Fruit fly (Drosophila melanogaster) whole organism, wandering third instar larva: ENCODE measurements around the gene UGP.

Experiments
- Abd-B ChIP-seq: fragments of >200 bp; optimal IDR thresholded peaks from 2 replicates; lab custom pipeline; 2017; ENCODE audit warnings: missing biosample characterization, missing genetic modification characterization
- CG9705 ChIP-seq: fragments of 200-800 bp; sonication (Bioruptor generic); optimal IDR thresholded peaks from 2 replicates; lab custom pipeline; 2018; ENCODE audit warnings: missing biosample characterization, mild to moderate bottlenecking, missing genetic modification characterization
- Dfd ChIP-seq: fragments of >200 bp; optimal IDR thresholded peaks from 2 replicates; lab custom pipeline; 2017; ENCODE audit warnings: missing biosample characterization, missing genetic modification characterization
- GATAd ChIP-seq: sonication (Bioruptor generic); optimal IDR thresholded peaks from 2 replicates; lab custom pipeline; 2016; ENCODE audit warnings: missing biosample characterization, missing genetic modification characterization
- HLH106 ChIP-seq: fragments of 200-800 bp; optimal IDR thresholded peaks from 3 replicates; lab custom pipeline; 2019; ENCODE audit warnings: missing biosample characterization, mild to moderate bottlenecking, missing genetic modification characterization, moderate library complexity
- Hnf4 ChIP-seq: fragments of 200-800 bp; sonication (Bioruptor generic); optimal IDR thresholded peaks from 2 replicates; lab custom pipeline; 2016; ENCODE audit warnings: missing biosample characterization, mild to moderate bottlenecking, missing genetic modification characterization
- Hr78 ChIP-seq: fragments of >200 bp; optimal IDR thresholded peaks from 2 replicates; lab custom pipeline; 2017; ENCODE audit warnings: missing biosample characterization, missing genetic modification characterization
- Hr83 ChIP-seq: fragments of 200-300 bp; sonication (Bioruptor generic); optimal IDR thresholded peaks from 2 replicates; lab custom pipeline; 2016; ENCODE audit warnings: missing biosample characterization, mild to moderate bottlenecking, missing genetic modification characterization, moderate library complexity; ENCODE audit not compliant: poor library complexity, severe bottlenecking
- Jra ChIP-seq: sonication (Bioruptor generic); optimal IDR thresholded peaks from 2 replicates; lab custom pipeline; 2016; ENCODE audit warnings: missing biosample characterization, missing genetic modification characterization
- Myc ChIP-seq: fragments of >200 bp; optimal IDR thresholded peaks from 2 replicates; lab custom pipeline; 2017
- N ChIP-seq: fragments of >200 bp; optimal IDR thresholded peaks from 2 replicates; lab custom pipeline; 2018; ENCODE audit warnings: missing biosample characterization, missing external identifiers, missing genetic modification characterization
- OdsH ChIP-seq: fragments of 200-800 bp; sonication (Bioruptor generic); optimal IDR thresholded peaks from 2 replicates; lab custom pipeline; 2016; ENCODE audit warnings: missing biosample characterization, mild to moderate bottlenecking, missing genetic modification characterization
- Rel ChIP-seq, 2 experiments: fragments of 200-800 bp; sonication (Bioruptor generic) in 1 of 2; optimal IDR thresholded peaks; 2 replicates in 1 of 2; 3 replicates in 1 of 2; lab custom pipeline; 2016 to 2019; ENCODE audit warnings: mild to moderate bottlenecking in 2 of 2, missing biosample characterization in 2 of 2, missing genetic modification characterization in 2 of 2, moderate library complexity in 1 of 2
- Sp1 ChIP-seq: fragments of 200-800 bp; sonication (Bioruptor generic); optimal IDR thresholded peaks from 3 replicates; lab custom pipeline; 2019; ENCODE audit warnings: missing biosample characterization, mild to moderate bottlenecking, missing genetic modification characterization, moderate library complexity
- Vsx2 ChIP-seq: fragments of 200-300, 225-300 bp; sonication (Bioruptor generic); optimal IDR thresholded peaks from 2 replicates; lab custom pipeline; 2018; ENCODE audit warnings: missing biosample characterization, missing genetic modification characterization; ENCODE audit not compliant: partially characterized antibody
- br ChIP-seq: fragments of 200-800 bp; sonication (Bioruptor generic); optimal IDR thresholded peaks from 2 replicates; lab custom pipeline; 2016; ENCODE audit warnings: missing biosample characterization, missing genetic modification characterization
- dl ChIP-seq, 2 experiments: fragments of 175-275, 200-275 bp in 1 of 2; fragments of 200-275 bp in 1 of 2; sonication (Bioruptor generic); optimal IDR thresholded peaks; lab custom pipeline; 2018; ENCODE audit warnings: mild to moderate bottlenecking in 2 of 2, missing biosample characterization in 2 of 2, missing genetic modification characterization in 2 of 2, moderate library complexity in 2 of 2; ENCODE audit not compliant: partially characterized antibody in 2 of 2, insufficient read depth in 1 of 2
- dmrt93B ChIP-seq: fragments of 200-800 bp; sonication (Bioruptor generic); optimal IDR thresholded peaks from 2 replicates; lab custom pipeline; 2018; ENCODE audit warnings: missing biosample characterization, mild to moderate bottlenecking, missing genetic modification characterization
- dsf ChIP-seq: sonication (Bioruptor generic); optimal IDR thresholded peaks from 2 replicates; lab custom pipeline; 2016; ENCODE audit warnings: missing biosample characterization, missing genetic modification characterization, borderline replicate concordance
- ey ChIP-seq: fragments of 200-800 bp; sonication (Bioruptor generic); optimal IDR thresholded peaks from 2 replicates; lab custom pipeline; 2016; ENCODE audit warnings: missing biosample characterization, missing genetic modification characterization
- foxo ChIP-seq, 2 experiments: fragments of 200-800 bp; sonication (Bioruptor generic); optimal IDR thresholded peaks; 2 replicates in 1 of 2; 3 replicates in 1 of 2; lab custom pipeline; 2016 to 2017; ENCODE audit warnings: missing biosample characterization in 2 of 2, missing genetic modification characterization in 2 of 2
- fru ChIP-seq: fragments of 200-800 bp; sonication (Bioruptor generic); optimal IDR thresholded peaks from 3 replicates; lab custom pipeline; 2016; ENCODE audit warnings: missing biosample characterization, mild to moderate bottlenecking, missing genetic modification characterization
- h ChIP-seq: fragments of 200-800 bp; sonication (Bioruptor generic); optimal IDR thresholded peaks from 3 replicates; lab custom pipeline; 2016; ENCODE audit warnings: missing biosample characterization, mild to moderate bottlenecking, missing genetic modification characterization
- jim ChIP-seq: fragments of 175-275, 200-325 bp; sonication (Bioruptor generic); optimal IDR thresholded peaks from 2 replicates; lab custom pipeline; 2016; ENCODE audit warnings: missing biosample characterization, mild to moderate bottlenecking, missing genetic modification characterization
- lola ChIP-seq: fragments of >200 bp; optimal IDR thresholded peaks from 2 replicates; lab custom pipeline; 2017; ENCODE audit warnings: missing biosample characterization, missing genetic modification characterization
- pan ChIP-seq: fragments of >200 bp; optimal IDR thresholded peaks from 2 replicates; lab custom pipeline; 2017
- psq ChIP-seq: fragments of 200-800 bp; sonication (Bioruptor generic); optimal IDR thresholded peaks from 3 replicates; lab custom pipeline; 2017; ENCODE audit warnings: missing biosample characterization, mild to moderate bottlenecking, missing genetic modification characterization, moderate library complexity
- rgr ChIP-seq: fragments of 200-800 bp; sonication (Bioruptor generic); optimal IDR thresholded peaks from 3 replicates; lab custom pipeline; 2016; ENCODE audit warnings: missing biosample characterization, mild to moderate bottlenecking, missing genetic modification characterization
- sage ChIP-seq: fragments of 200-800 bp; sonication (Bioruptor generic); optimal IDR thresholded peaks from 2 replicates; lab custom pipeline; 2016; ENCODE audit warnings: missing biosample characterization, mild to moderate bottlenecking, missing genetic modification characterization
- tai ChIP-seq: sonication (Bioruptor generic); optimal IDR thresholded peaks from 2 replicates; lab custom pipeline; 2016; ENCODE audit warnings: missing biosample characterization, missing genetic modification characterization
- usp ChIP-seq: fragments of >200 bp; optimal IDR thresholded peaks from 2 replicates; lab custom pipeline; 2017; ENCODE audit warnings: missing biosample characterization, missing genetic modification characterization
- woc ChIP-seq: sonication (Bioruptor generic); optimal IDR thresholded peaks from 2 replicates; lab custom pipeline; 2016; ENCODE audit warnings: missing biosample characterization, mild to moderate bottlenecking, missing genetic modification characterization

UGP gene

DNA sequence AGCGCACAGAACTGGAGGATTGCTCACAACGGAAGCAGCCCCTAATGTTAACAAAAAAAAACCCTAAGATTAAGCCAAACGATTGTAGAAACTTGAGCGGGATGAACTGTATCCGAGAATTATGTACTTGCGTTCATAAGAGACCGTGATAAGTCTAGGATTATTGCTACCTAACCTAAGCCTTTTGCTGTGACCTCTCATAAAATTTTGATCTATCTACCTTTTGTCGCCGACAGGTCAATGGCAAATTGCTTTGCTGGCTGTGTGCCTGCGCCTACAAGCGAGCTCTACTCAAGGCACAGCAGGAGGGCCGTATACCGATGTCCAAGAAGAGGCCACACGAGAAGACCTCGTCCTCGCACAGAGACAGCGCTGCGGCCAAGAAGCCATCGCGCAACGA lies 9.9 kb upstream of the UGP start:
- no peak for TF ChIP-seq woc (GFP tag; lab: Kevin White, UChicago)
- TF ChIP-seq fru = no peak
- TF ChIP-seq Rel (GFP tag; optimal IDR thresholded peaks at IDR 0.05; lab: Kevin White, UChicago) = no peak
- no peak for TF ChIP-seq Rel (tag; optimal IDR thresholded peaks at IDR 0.05; lab: Kevin White, UChicago)
- no peak for TF ChIP-seq HLH106 (tag; lab: Kevin White, UChicago)
- no peak for TF ChIP-seq lola (GFP tag; lab: Kevin White, UChicago)
- no peak for TF ChIP-seq tai (GFP tag; lab: Kevin White, UChicago)
- TF ChIP-seq dsf (GFP tag; lab: Kevin White, UChicago) = no peak
- TF ChIP-seq jim = no peak
- TF ChIP-seq GATAd (GFP tag; lab: Kevin White, UChicago) = no peak
- no peak for TF ChIP-seq rgr (GFP tag; lab: Kevin White, UChicago)
- no peak for TF ChIP-seq br (GFP tag; lab: Kevin White, UChicago)
- no peak for TF ChIP-seq dmrt93B (GFP tag; lab: Kevin White, UChicago)
- no peak for TF ChIP-seq Dfd (GFP tag; lab: Kevin White, UChicago)
- TF ChIP-seq usp (GFP tag; lab: Kevin White, UChicago) = no peak
- TF ChIP-seq Abd-B (GFP tag; lab: Kevin White, UChicago) = no peak

DNA sequence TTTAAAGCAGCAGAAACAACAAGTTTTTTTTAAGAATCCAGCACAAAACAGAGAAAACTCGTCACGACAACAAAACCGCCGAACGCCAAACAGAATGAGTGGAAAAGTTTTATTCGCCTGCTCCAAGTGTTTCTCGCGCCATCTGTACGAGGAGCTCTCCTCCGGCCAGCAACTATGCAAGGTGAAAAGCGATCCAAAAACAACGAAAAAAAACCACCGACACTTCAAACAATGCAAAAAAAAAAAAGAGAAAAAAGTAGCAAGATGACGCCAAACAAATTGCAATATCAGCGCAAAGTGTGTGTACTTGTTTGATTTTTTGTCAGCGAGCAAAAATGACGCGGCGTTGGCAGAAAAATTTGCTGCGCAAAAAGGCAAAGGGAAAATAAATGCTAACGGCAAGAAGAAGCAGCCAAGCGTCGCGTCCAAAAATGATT lies 8.7 kb upstream of the UGP start:
- TF ChIP-seq GATAd (GFP tag; lab: Kevin White, UChicago) (no peak), dl (GFP tag; optimal IDR thresholded peaks at IDR 0.05; lab: Kevin White, UChicago; ENCODE audit: insufficient read depth in 1 of 2, partially characterized antibody in 2 of 2) (no peak), Hnf4 (GFP tag; lab: Kevin White, UChicago) (no peak), CG9705 (GFP tag; lab: Kevin White, UChicago) (no peak), Sp1 (GFP tag; lab: Kevin White, UChicago) (peak; percentile 22), Hr78 (GFP tag; lab: Kevin White, UChicago) (no peak), foxo (GFP tag; optimal IDR thresholded peaks at IDR 0.05; lab: Kevin White, UChicago) (no peak), N (GFP tag; lab: Kevin White, UChicago) (no peak), lola (GFP tag; lab: Kevin White, UChicago) (no peak), Rel (GFP tag; optimal IDR thresholded peaks at IDR 0.05; lab: Kevin White, UChicago) (no peak), Rel (tag; optimal IDR thresholded peaks at IDR 0.05; lab: Kevin White, UChicago) (peak; percentile 88), pan (lab: Kevin White, UChicago) (no peak)
- TF ChIP-seq, all 38 proteins: peak for 2

DNA sequence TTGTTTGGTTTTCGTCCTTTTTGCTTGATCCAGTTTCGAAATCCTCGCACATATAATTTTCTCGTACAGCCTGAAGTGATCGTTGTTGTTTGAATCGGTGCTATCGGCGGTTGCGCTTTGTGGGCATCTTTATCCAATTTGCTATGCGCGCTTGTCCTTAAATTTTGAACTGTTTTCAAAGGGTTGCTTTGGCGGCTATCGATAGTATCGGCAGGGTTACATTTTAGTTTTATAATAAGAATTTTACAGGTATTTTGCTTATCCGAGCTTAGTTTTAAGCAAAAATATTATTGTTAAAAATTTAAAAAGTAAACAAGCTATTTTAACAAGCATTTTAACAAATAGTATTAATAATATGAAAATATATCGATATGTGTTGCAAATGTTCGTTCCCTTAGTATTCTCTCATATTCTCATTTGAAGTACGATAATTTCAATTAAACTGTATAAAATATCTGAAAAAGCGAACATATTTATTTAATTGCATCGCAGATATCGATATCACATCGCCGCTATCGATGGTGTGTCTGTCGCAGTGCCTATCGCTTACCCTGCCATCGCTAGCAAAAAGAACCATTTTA lies 8.2 kb upstream of the UGP start, which contains the start of the genes Klp67A and CG4452:
Gene Klp67A (minus strand): TSS at position 197 of the 581 bp plus-strand sequence.
Gene CG4452 (plus strand): TSS at position 528 of the 581 bp plus-strand sequence.
- TF ChIP-seq Myc = peak; percentile 20
- peak; percentile 59 for TF ChIP-seq dsf (GFP tag; lab: Kevin White, UChicago)
- no peak for TF ChIP-seq h (GFP tag; lab: Kevin White, UChicago)
- peak; percentile 24 for TF ChIP-seq CG9705 (GFP tag; lab: Kevin White, UChicago)
- peak; percentile 20 for TF ChIP-seq ey (GFP tag; lab: Kevin White, UChicago)
- TF ChIP-seq foxo (GFP tag; optimal IDR thresholded peaks at IDR 0.05; lab: Kevin White, UChicago) = peak in 1 of 2 experiments; percentile 64
- no peak for TF ChIP-seq Sp1 (GFP tag; lab: Kevin White, UChicago)
- peak; percentile 99 for TF ChIP-seq psq
- no peak for TF ChIP-seq tai (GFP tag; lab: Kevin White, UChicago)
- no peak for TF ChIP-seq fru
- TF ChIP-seq Hnf4 (GFP tag; lab: Kevin White, UChicago) = peak; percentile 48
- TF ChIP-seq Hr78 (GFP tag; lab: Kevin White, UChicago) = no peak
- TF ChIP-seq Hr83 (GFP tag; lab: Kevin White, UChicago) = peak; percentile 15
- TF ChIP-seq OdsH (GFP tag; lab: Kevin White, UChicago) = peak; percentile 9
- no peak for TF ChIP-seq N (GFP tag; lab: Kevin White, UChicago)
- no peak for TF ChIP-seq Vsx2 (GFP tag; lab: Kevin White, UChicago)
- peak; percentile 41 for TF ChIP-seq HLH106 (tag; lab: Kevin White, UChicago)
- TF ChIP-seq Jra = peak; percentile 68
- TF ChIP-seq rgr (GFP tag; lab: Kevin White, UChicago) = peak; percentile 40
- TF ChIP-seq, all 38 proteins: peak for 12

DNA sequence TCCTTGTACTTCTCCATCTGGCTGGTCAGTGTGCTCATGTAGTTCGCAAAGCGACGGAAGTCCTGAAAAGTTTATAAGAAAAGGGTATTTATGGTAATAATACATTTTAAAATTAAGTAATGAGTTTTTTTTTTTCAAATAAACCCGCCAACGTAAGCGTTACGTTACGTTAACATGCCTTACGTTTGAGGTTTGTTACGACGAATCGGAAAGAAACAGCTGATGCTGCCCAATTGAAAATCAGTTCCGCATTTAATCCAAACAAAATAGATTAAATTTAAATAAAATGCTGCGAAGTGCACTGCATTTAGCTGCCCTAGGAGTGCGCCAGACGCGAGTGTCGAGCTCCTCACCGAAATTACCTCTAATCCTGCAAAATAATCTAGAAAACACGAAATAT lies 5.4 kb upstream of the UGP start, which contains the start of gene mRRF1:
Gene mRRF1 (plus strand): TSS at position 220 of the 400 bp plus-strand sequence.
- TF ChIP-seq Hnf4 (GFP tag; lab: Kevin White, UChicago) = no peak
- peak; percentile 27 for TF ChIP-seq sage (GFP tag; lab: Kevin White, UChicago)
